Worm (Caenorhabditis elegans): Measurements from ENCODE around the gene plpp-1.3.
A peak's percentile ranks its signal among the peaks of the same experiment; 100 is the strongest.

ce11 chrX:10678081-10678736, 16.9 kb upstream of the plpp-1.3 start:
- TF ChIP-seq cog-1 (tag; optimal IDR thresholded peaks at IDR 0.05) (no peak), ztf-23 (GFP tag; IDR thresholded peaks at IDR 0.05) (no peak), T22C8.4 (GFP tag; IDR thresholded peaks at IDR 0.05) (no peak), ztf-29 (GFP tag; IDR thresholded peaks at IDR 0.05) (no peak), flt-1 (GFP tag; IDR thresholded peaks at IDR 0.05) (0 out of 2 replicates have a peak, but pooled peaks have one; percentile 31), tab-1 (GFP tag; IDR thresholded peaks at IDR 0.05) (no peak), ref-1 (GFP tag; conservative IDR thresholded peaks at IDR 0.05) (no peak), med-1 (GFP tag; optimal IDR thresholded peaks at IDR 0.05; ENCODE audit: insufficient read depth) (no peak)
